Worm (Caenorhabditis elegans): ENCODE measurements around the gene F41G3.21.

- TF ChIP-seq lin-39 (tag; optimal IDR thresholded peaks at IDR 0.05) (no peak), ZK546.5 (tag; optimal IDR thresholded peaks at IDR 0.05) (no peak), skn-1 (tag; optimal IDR thresholded peaks at IDR 0.05) (no peak), lin-13 (GFP tag; optimal IDR thresholded peaks at IDR 0.05) (no peak), unc-62 (GFP tag; optimal IDR thresholded peaks at IDR 0.05) (no peak), snpc-4 (tag; optimal IDR thresholded peaks at IDR 0.05) (no peak), mdl-1 (tag; optimal IDR thresholded peaks at IDR 0.05) (no peak), R02D3.7 (tag; optimal IDR thresholded peaks at IDR 0.05) (no peak), nhr-12 (tag; optimal IDR thresholded peaks at IDR 0.05) (no peak), nhr-237 (tag; optimal IDR thresholded peaks at IDR 0.05) (no peak), ceh-16 (tag; optimal IDR thresholded peaks at IDR 0.05) (no peak), mbf-1 (tag; optimal IDR thresholded peaks at IDR 0.05) (no peak)
These were observed 47.5 kb upstream of the F41G3.21 start, which contains the start of gene F31E8.4 for ce11 chrII:6800104-6800711.
